Worm (Caenorhabditis elegans) whole organism, midembryonic: ENCODE measurements around the gene F54H12.5.

Source experiments
- T22C8.4 ChIP-seq: fragments of 200-800 bp; sonication (Bioruptor generic); IDR thresholded peaks from 2 replicates; pipeline ENCODE4 v1.3.6; 2022; ENCODE audit warnings: missing genetic modification characterization, missing compliant biosample characterization
- cog-1 ChIP-seq: sonication (generic microtip); optimal IDR thresholded peaks from 2 replicates; lab custom pipeline; 2016; ENCODE audit warnings: missing genetic modification characterization, missing compliant biosample characterization
- flt-1 ChIP-seq: fragments of 200-800 bp; sonication (Bioruptor generic); IDR thresholded peaks from 2 replicates; pipeline ENCODE4 v1.3.6; 2022; ENCODE audit warnings: missing genetic modification characterization, missing compliant biosample characterization
- klf-2 ChIP-seq: fragments of 200-800 bp; sonication (Bioruptor generic); conservative IDR thresholded peaks from 2 replicates; pipeline ENCODE4 v1.3.6; 2022; ENCODE audit warnings: missing genetic modification reagents, missing genetic modification characterization, missing compliant biosample characterization
- med-1 ChIP-seq: sonication (generic microtip); optimal IDR thresholded peaks from 2 replicates; lab custom pipeline; 2017; ENCODE audit warnings: missing genetic modification characterization, mild to moderate bottlenecking, missing compliant biosample characterization, antibody characterized with exemption, missing genetic modification reagents; ENCODE audit not compliant: insufficient read depth
- ref-1 ChIP-seq: fragments of 200-800 bp; sonication (Bioruptor generic); conservative IDR thresholded peaks from 2 replicates; pipeline ENCODE4 v1.3.6; 2022; ENCODE audit warnings: missing genetic modification reagents, missing genetic modification characterization, missing compliant biosample characterization
- tab-1 ChIP-seq: fragments of 200-800 bp; sonication (Bioruptor generic); IDR thresholded peaks from 2 replicates; pipeline ENCODE4 v1.3.6; 2022; ENCODE audit warnings: missing genetic modification characterization, missing compliant biosample characterization
- ztf-23 ChIP-seq: fragments of 200-800 bp; sonication (Bioruptor generic); IDR thresholded peaks from 2 replicates; pipeline ENCODE4 v1.3.6; 2022; ENCODE audit warnings: missing genetic modification reagents, missing genetic modification characterization, missing compliant biosample characterization
- ztf-29 ChIP-seq: fragments of 200-800 bp; sonication (Bioruptor generic); IDR thresholded peaks from 2 replicates; pipeline ENCODE4 v1.3.6; 2022; ENCODE audit warnings: missing genetic modification reagents, missing genetic modification characterization, missing compliant biosample characterization

ce11 chrIII:7933235-7933634 is 38.7 kb downstream of the F54H12.5 start, which contains the start of gene ran-2:
- TF ChIP-seq ztf-29 (GFP tag; lab: Robert Waterston, UW), result no peak
- no peak for TF ChIP-seq klf-2 (GFP tag; lab: Robert Waterston, UW)
- TF ChIP-seq flt-1, result no peak
- TF ChIP-seq cog-1 (tag; lab: Kevin White, UChicago), result no peak
- no peak for TF ChIP-seq ztf-23
- TF ChIP-seq med-1, result no peak
- TF ChIP-seq tab-1, result no peak
- TF ChIP-seq ref-1 (GFP tag; lab: Robert Waterston, UW), result no peak
- TF ChIP-seq T22C8.4 (GFP tag; lab: Robert Waterston, UW), result no peak
